Fruit fly (Drosophila melanogaster) S2 (cell line): Measurements from ENCODE around the gene CG13856.

Source experiments
- CG8478 ChIP-seq: fragments of >200 bp; optimal IDR thresholded peaks from 2 replicates; lab custom pipeline; 2018
- CTCF ChIP-seq, 2 experiments: fragments of >200 bp; optimal IDR thresholded peaks; 2 replicates each; lab custom pipeline; 2018

dm6 chr3R:22432200-22432804 lies 29.8 kb downstream of the CG13856 start:
- TF ChIP-seq CTCF (optimal IDR thresholded peaks at IDR 0.05; lab: Kevin White, UChicago): no peak
- no peak for TF ChIP-seq CG8478 (lab: Kevin White, UChicago)
